Fruit fly (Drosophila melanogaster): ENCODE results near the gene Arl2.
A peak's percentile ranks its signal among the peaks of the same experiment; 100 is the strongest.

Gene Arl2

DNA sequence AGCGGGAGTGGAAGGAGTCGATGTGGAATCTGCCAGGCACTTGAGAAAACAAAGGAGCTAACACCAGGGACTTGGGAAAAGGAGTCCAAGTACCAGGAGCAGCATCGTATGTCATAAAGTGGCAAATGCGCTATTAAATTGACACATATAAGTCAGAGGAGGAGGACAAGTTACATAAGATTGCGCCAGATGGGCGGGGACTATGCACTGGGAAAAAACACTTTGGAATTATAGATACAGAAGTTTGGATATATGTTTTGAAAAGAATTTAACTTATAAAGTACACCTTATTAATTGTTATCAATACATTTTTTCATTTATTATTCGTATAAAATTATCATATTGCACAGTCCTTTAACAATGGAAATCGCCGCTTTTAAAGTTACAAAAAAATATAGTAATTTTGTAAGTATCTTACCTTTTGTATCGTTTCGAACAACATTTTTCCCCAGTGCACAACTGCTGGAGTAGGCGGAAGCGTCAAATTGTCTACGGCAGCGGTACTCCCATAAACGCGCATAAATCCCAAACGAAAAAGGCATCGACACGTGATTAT is 4.8 kb upstream of the Arl2 start (continued):
- TF ChIP-seq esg (GFP tag; conservative IDR thresholded peaks at IDR 0.05) (no peak), fd64A (GFP tag; optimal IDR thresholded peaks at IDR 0.05) (no peak), otp (GFP tag; IDR thresholded peaks at IDR 0.05) (no peak), tio (GFP tag; optimal IDR thresholded peaks at IDR 0.05) (no peak), CG10959 (GFP tag; IDR thresholded peaks at IDR 0.05) (no peak), CG43689 (GFP tag; IDR thresholded peaks at IDR 0.05) (no peak), CG2202 (tag; optimal IDR thresholded peaks at IDR 0.05) (no peak), CG3281 (GFP tag; optimal IDR thresholded peaks at IDR 0.05) (no peak), vnd (GFP tag; IDR thresholded peaks at IDR 0.05; ENCODE audit: partially characterized antibody) (no peak), Hey (tag; optimal IDR thresholded peaks at IDR 0.05) (no peak), Sry-δ (GFP tag; optimal IDR thresholded peaks at IDR 0.05) (no peak), fd96Cb (tag; optimal IDR thresholded peaks at IDR 0.05) (peak; percentile 2), HmgZ (tag; optimal IDR thresholded peaks at IDR 0.05) (no peak), CG11560 (tag; IDR thresholded peaks at IDR 0.05) (no peak), CG34422 (GFP tag; IDR thresholded peaks at IDR 0.05) (no peak), salm (tag; optimal IDR thresholded peaks at IDR 0.05) (no peak), Dref (GFP tag; IDR thresholded peaks at IDR 0.05) (no peak), Oli (tag; optimal IDR thresholded peaks at IDR 0.05) (no peak), Oaz (GFP tag; IDR thresholded peaks at IDR 0.05) (no peak), sqz (GFP tag; optimal IDR thresholded peaks at IDR 0.05) (no peak), ci (GFP tag; IDR thresholded peaks at IDR 0.05) (no peak), sens-2 (GFP tag; IDR thresholded peaks at IDR 0.05) (no peak), kah (GFP tag; optimal IDR thresholded peaks at IDR 0.05) (no peak), CG1529 (GFP tag; optimal IDR thresholded peaks at IDR 0.05) (no peak), CG1024 (GFP tag; IDR thresholded peaks at IDR 0.05) (no peak), CG7372 (GFP tag; IDR thresholded peaks at IDR 0.05) (no peak), sr (GFP tag; IDR thresholded peaks at IDR 0.05) (no peak), Chrac-16 (GFP tag; optimal IDR thresholded peaks at IDR 0.05) (no peak), sens (GFP tag) (peak; percentile 79), sc (optimal IDR thresholded peaks at IDR 0.05) (no peak), sc (GFP tag; optimal IDR thresholded peaks at IDR 0.05) (no peak), CG4404 (GFP tag; IDR thresholded peaks at IDR 0.05) (peak; percentile 39), CG14710 (tag; optimal IDR thresholded peaks at IDR 0.05) (peak; percentile 38), luna (GFP tag; optimal IDR thresholded peaks at IDR 0.05) (no peak), Ssrp (tag; optimal IDR thresholded peaks at IDR 0.05) (peak; percentile 30), HLH4C (GFP tag; IDR thresholded peaks at IDR 0.05; ENCODE audit: partially characterized antibody) (no peak), CG4282 (GFP tag; optimal IDR thresholded peaks at IDR 0.05) (no peak), CG7786 (GFP tag; optimal IDR thresholded peaks at IDR 0.05) (no peak), CG8924 (tag; optimal IDR thresholded peaks at IDR 0.05) (peak; percentile 23), Hr51 (GFP tag; optimal IDR thresholded peaks at IDR 0.05) (no peak), CG32772 (GFP tag; IDR thresholded peaks at IDR 0.05) (no peak), CG31441 (GFP tag; IDR thresholded peaks at IDR 0.05) (0 out of 2 replicates have a peak, but pooled peaks have one; percentile 26), grau (tag; optimal IDR thresholded peaks at IDR 0.05) (peak; percentile 34), pan (optimal IDR thresholded peaks at IDR 0.05) (no peak), pan (GFP tag; optimal IDR thresholded peaks at IDR 0.05 in 1 of 2, IDR thresholded peaks at IDR 0.05 in 1 of 2) (no peak), CG8765 (GFP tag; IDR thresholded peaks at IDR 0.05) (no peak), lola (GFP tag; optimal IDR thresholded peaks at IDR 0.05) (peak in 1 of 3 experiments; percentile 61), CG14667 (GFP tag; IDR thresholded peaks at IDR 0.05) (no peak), shn (GFP tag; optimal IDR thresholded peaks at IDR 0.05) (no peak), dmrt11E (tag; optimal IDR thresholded peaks at IDR 0.05) (peak; percentile 65), croc (GFP tag; conservative IDR thresholded peaks at IDR 0.05) (no peak), wek (GFP tag; optimal IDR thresholded peaks at IDR 0.05) (no peak)

All from whole organism, embryonic.